Worm (Caenorhabditis elegans): ENCODE results near the gene cutl-29.

The cutl-29 gene

DNA sequence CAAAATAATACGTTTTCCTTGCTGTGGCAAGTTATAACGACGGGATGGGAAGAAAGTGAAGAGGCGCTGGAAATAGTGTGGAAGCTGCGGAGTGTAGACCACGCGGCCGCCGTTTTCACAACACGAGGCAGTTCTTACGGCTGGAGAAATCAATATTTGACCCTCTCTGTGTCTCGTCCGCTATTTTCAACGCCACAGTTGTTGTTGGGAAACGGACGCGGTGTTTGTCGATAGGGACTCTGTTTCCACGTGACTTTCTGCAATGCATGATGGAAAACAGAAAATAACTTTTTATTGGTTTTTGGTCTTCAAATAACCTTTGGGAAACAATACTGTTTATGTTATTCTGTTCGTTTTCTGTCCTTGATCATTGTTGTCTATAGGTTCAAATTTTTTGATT lies 39.0 kb downstream of the cutl-29 start, which contains the start of gene K02A6.3 (continued):
- TF ChIP-seq ceh-32 (tag; optimal IDR thresholded peaks at IDR 0.05; ENCODE audit: poor library complexity) (no peak), Y105C5A.15 (GFP tag; IDR thresholded peaks at IDR 0.05) (no peak), tag-97 (GFP tag; IDR thresholded peaks at IDR 0.05) (no peak), vab-7 (GFP tag; IDR thresholded peaks at IDR 0.05) (no peak; the same call in 1 of the 2 replicates), Y75B8A.6 (GFP tag; IDR thresholded peaks at IDR 0.05) (0 out of 2 replicates have a peak, but pooled peaks have one; percentile 65), ztf-7 (tag; optimal IDR thresholded peaks at IDR 0.05) (peak; percentile 19), egl-27 (tag; optimal IDR thresholded peaks at IDR 0.05) (no peak), set-16 (GFP tag; IDR thresholded peaks at IDR 0.05) (peak; percentile 40; the same call in 1 of the 2 replicates), ceh-28 (tag; optimal IDR thresholded peaks at IDR 0.05) (peak; percentile 78), daf-8 (GFP tag; IDR thresholded peaks at IDR 0.05) (no peak), ctbp-1 (GFP tag; IDR thresholded peaks at IDR 0.05) (peak; percentile 44; the same call in 1 of the 2 replicates), ZK337.2 (GFP tag; IDR thresholded peaks at IDR 0.05) (no peak), duxl-1 (tag; optimal IDR thresholded peaks at IDR 0.05; ENCODE audit: poor library complexity) (no peak), nhr-10 (tag; optimal IDR thresholded peaks at IDR 0.05) (no peak), nhr-77 (tag; optimal IDR thresholded peaks at IDR 0.05) (peak; percentile 94), hlh-30 (tag; optimal IDR thresholded peaks at IDR 0.05; ENCODE audit: insufficient read depth) (peak; percentile 99), F44E2.7 (GFP tag; IDR thresholded peaks at IDR 0.05) (no peak), ZK546.5 (tag; optimal IDR thresholded peaks at IDR 0.05) (no peak), Y5F2A.4 (GFP tag; optimal IDR thresholded peaks at IDR 0.05) (no peak), unc-62 (GFP tag; optimal IDR thresholded peaks at IDR 0.05 in 1 of 2) (peak in 1 of 2 experiments; percentile 85), unc-62 (tag; optimal IDR thresholded peaks at IDR 0.05) (no peak), T26A8.4 (GFP tag; IDR thresholded peaks at IDR 0.05) (peak; percentile 79), ama-1 (optimal IDR thresholded peaks at IDR 0.05) (no peak), F10B5.3 (tag; optimal IDR thresholded peaks at IDR 0.05) (no peak), nhr-25 (tag; optimal IDR thresholded peaks at IDR 0.05; ENCODE audit: borderline replicate concordance, insufficient read depth) (peak; percentile 12), lin-1 (GFP tag; IDR thresholded peaks at IDR 0.05) (peak; percentile 52; the same call in 1 of the 2 replicates), nhr-42 (GFP tag; IDR thresholded peaks at IDR 0.05) (no peak), fos-1 (tag; optimal IDR thresholded peaks at IDR 0.05) (no peak), zip-11 (GFP tag; IDR thresholded peaks at IDR 0.05) (no peak), hlh-11 (tag; optimal IDR thresholded peaks at IDR 0.05) (peak; percentile 98), daf-12 (tag; optimal IDR thresholded peaks at IDR 0.05) (no peak), daf-19 (GFP tag; conservative IDR thresholded peaks at IDR 0.05) (no peak), lir-3 (tag; optimal IDR thresholded peaks at IDR 0.05) (no peak), R02D3.7 (tag; optimal IDR thresholded peaks at IDR 0.05) (no peak), spr-1 (tag; optimal IDR thresholded peaks at IDR 0.05) (peak; percentile 3), attf-4 (tag; optimal IDR thresholded peaks at IDR 0.05) (no peak), ceh-20 (GFP tag; IDR thresholded peaks at IDR 0.05) (peak; percentile 81), mdl-1 (tag; optimal IDR thresholded peaks at IDR 0.05) (peak; percentile 94 to 99), lin-13 (GFP tag; optimal IDR thresholded peaks at IDR 0.05) (no peak), aly-2 (tag; optimal IDR thresholded peaks at IDR 0.05) (no peak), nhr-28 (tag; optimal IDR thresholded peaks at IDR 0.05) (peak; percentile 86), T20F7.1 (GFP tag; optimal IDR thresholded peaks at IDR 0.05) (peak; percentile 73), snpc-4 (tag; optimal IDR thresholded peaks at IDR 0.05) (no peak), aha-1 (tag) (peak; percentile 95), arid-1 (GFP tag; conservative IDR thresholded peaks at IDR 0.05) (peak; percentile 37; the same call in 1 of the 2 replicates), unc-130 (GFP tag; optimal IDR thresholded peaks at IDR 0.05) (no peak), lin-39 (tag; optimal IDR thresholded peaks at IDR 0.05) (no peak), hmg-1.1 (GFP tag; IDR thresholded peaks at IDR 0.05) (peak; percentile 85), lin-29 (GFP tag; IDR thresholded peaks at IDR 0.05) (no peak), egl-43 (GFP tag; IDR thresholded peaks at IDR 0.05) (no peak; the same call in 1 of the 2 replicates), jun-1 (tag; optimal IDR thresholded peaks at IDR 0.05) (peak; percentile 78), mxl-2 (GFP tag; conservative IDR thresholded peaks at IDR 0.05) (no peak)
